ENCODE assay signal across 2 worm cellular contexts in the genomic region with DNA sequence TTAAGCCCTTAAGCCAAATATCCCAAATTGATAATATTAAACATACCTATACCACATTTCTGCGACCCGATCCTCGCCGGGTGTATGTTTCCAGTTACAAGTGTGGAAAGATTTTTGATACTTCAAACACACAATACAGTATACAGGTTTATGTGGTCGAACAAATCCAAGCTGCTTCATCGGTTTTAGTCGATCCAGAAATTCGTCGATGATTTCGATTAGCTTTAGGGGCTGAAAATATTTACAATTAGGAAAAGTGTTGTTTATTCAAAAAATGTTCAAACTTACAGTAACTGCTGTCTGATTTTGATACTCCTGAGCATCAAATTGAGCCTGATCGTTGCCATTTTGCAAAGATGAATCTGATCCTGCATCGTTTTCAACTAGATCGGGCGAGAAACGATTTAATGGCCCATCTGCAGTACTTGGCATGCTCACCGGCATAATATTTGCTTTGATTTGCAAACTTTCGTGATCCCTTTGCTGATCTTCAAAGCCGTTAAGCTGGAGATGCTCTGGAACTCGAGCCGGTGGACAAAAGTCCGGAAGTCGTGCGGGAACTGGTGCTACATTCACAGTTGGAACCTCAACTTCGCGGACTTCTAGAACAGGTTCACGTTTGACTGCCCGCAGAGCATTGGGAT.
TF ChIP-seq lines count a peak whose summit lies in the region.

No protein-coding gene starts in this region.

TF ChIP-seq in whole organism, L4 larva, 104 proteins besides CTCF, POLR2A, EP300 and RAD21:
- no peak for TF ChIP-seq attf-4 (tag; optimal IDR thresholded peaks at IDR 0.05; lab: Kevin White, UChicago)
- TF ChIP-seq nhr-111 (GFP tag; optimal IDR thresholded peaks at IDR 0.05; lab: Kevin White, UChicago): no peak
- TF ChIP-seq dmd-9 (GFP tag; IDR thresholded peaks at IDR 0.05; lab: Robert Waterston, UW): no peak
- TF ChIP-seq unc-62 (GFP tag; optimal IDR thresholded peaks at IDR 0.05 in 1 of 2; lab: Kevin White, UChicago): peak in 1 of 2 experiments; percentile 76
- no peak for TF ChIP-seq unc-62 (tag; optimal IDR thresholded peaks at IDR 0.05; lab: Kevin White, UChicago)
- no peak for TF ChIP-seq zfp-3 (GFP tag; conservative IDR thresholded peaks at IDR 0.05; lab: Robert Waterston, UW)
- TF ChIP-seq saeg-2 (GFP tag; IDR thresholded peaks at IDR 0.05; lab: Robert Waterston, UW): no peak
- 0 out of 2 replicates have a peak, but pooled peaks have one; percentile 13 for TF ChIP-seq php-3 (GFP tag; IDR thresholded peaks at IDR 0.05; lab: Robert Waterston, UW)
- no peak for TF ChIP-seq ZK337.2 (GFP tag; IDR thresholded peaks at IDR 0.05; lab: Robert Waterston, UW)
- TF ChIP-seq lin-39 (tag; optimal IDR thresholded peaks at IDR 0.05; lab: Kevin White, UChicago): no peak
- TF ChIP-seq aha-1 (tag; lab: Kevin White, UChicago): peak; percentile 65
- no peak for TF ChIP-seq T20F7.1 (GFP tag; optimal IDR thresholded peaks at IDR 0.05; lab: Kevin White, UChicago)
- TF ChIP-seq ceh-44 (GFP tag; IDR thresholded peaks at IDR 0.05; lab: Robert Waterston, UW): no peak
- no peak for TF ChIP-seq Y5F2A.4 (GFP tag; optimal IDR thresholded peaks at IDR 0.05; lab: Kevin White, UChicago)
- no peak for TF ChIP-seq ctbp-1 (GFP tag; IDR thresholded peaks at IDR 0.05; lab: Robert Waterston, UW)
- TF ChIP-seq ztf-7 (tag; optimal IDR thresholded peaks at IDR 0.05; lab: Kevin White, UChicago): no peak
TF ChIP-seq in whole organism, L4 larva: peak in this region for 3.

TF ChIP-seq in whole organism, young adult, 124 proteins besides CTCF, POLR2A, EP300 and RAD21:
- peak; percentile 95; the same call in 1 of the 2 replicates for TF ChIP-seq F37B4.10 (GFP tag; IDR thresholded peaks at IDR 0.05; lab: Robert Waterston, UW)
- TF ChIP-seq pha-4 (tag; optimal IDR thresholded peaks at IDR 0.05; lab: Kevin White, UChicago): no peak
- peak; percentile 0 for TF ChIP-seq F52B5.7 (tag; optimal IDR thresholded peaks at IDR 0.05; lab: Kevin White, UChicago)
